Worm (Caenorhabditis elegans) whole organism, L2 larva: ENCODE measurements around the gene C06B8.2.

Experiments used
- lin-13 ChIP-seq: fragments of 150-350 bp; optimal IDR thresholded peaks from 2 replicates; lab custom pipeline; 2014; ENCODE audit warnings: missing biosample characterization, missing genetic modification reagents, missing genetic modification characterization
- nhr-23 ChIP-seq: fragments of 150-350 bp; optimal IDR thresholded peaks from 2 replicates; lab custom pipeline; 2014; ENCODE audit warnings: missing biosample characterization, missing genetic modification reagents, missing genetic modification characterization
- skn-1 ChIP-seq: sonication (generic microtip); optimal IDR thresholded peaks from 2 replicates; lab custom pipeline; 2017; ENCODE audit warnings: missing biosample characterization, missing genetic modification characterization

ce11 chrV:15517413-15517812 lies 38.9 kb upstream of the C06B8.2 start, which contains the start of gene F21A3.3:
- no peak for TF ChIP-seq skn-1 (tag; lab: Kevin White, UChicago)
- TF ChIP-seq lin-13: no peak
- TF ChIP-seq nhr-23 (tag; lab: Kevin White, UChicago): no peak
